Fruit fly (Drosophila melanogaster): ENCODE measurements around the gene Abl.

Abl gene

DNA sequence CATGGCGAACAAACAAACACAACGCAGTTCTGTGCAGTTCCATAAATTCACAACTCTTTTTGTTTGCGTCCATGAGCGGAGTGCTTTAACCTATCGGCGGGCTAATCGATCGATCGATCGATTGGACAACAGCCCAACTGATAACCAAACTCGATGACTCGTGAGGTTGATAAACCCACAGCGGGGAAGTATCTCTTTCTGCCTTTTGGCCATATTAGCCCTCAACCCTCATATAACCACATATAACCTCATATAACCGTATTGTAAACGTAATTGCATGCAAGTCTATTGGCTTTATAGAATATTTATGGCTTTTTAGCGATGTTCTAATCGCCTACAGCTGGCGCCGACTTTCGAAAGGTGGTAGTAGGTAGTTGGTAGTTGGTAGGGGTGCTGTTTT, 34.7 kb upstream of the Abl start:
- TF ChIP-seq Abd-B (GFP tag; optimal IDR thresholded peaks at IDR 0.05): no peak
- no peak for TF ChIP-seq Myc (optimal IDR thresholded peaks at IDR 0.05)
- TF ChIP-seq h (GFP tag; optimal IDR thresholded peaks at IDR 0.05): peak; percentile 23
- no peak for TF ChIP-seq Vsx2 (GFP tag; optimal IDR thresholded peaks at IDR 0.05; ENCODE audit: partially characterized antibody)
- TF ChIP-seq Rel (GFP tag; optimal IDR thresholded peaks at IDR 0.05): no peak
- TF ChIP-seq Rel (tag; optimal IDR thresholded peaks at IDR 0.05): peak; percentile 94
- peak; percentile 63 for TF ChIP-seq CrebA (GFP tag; optimal IDR thresholded peaks at IDR 0.05; ENCODE audit: borderline replicate concordance)

DNA sequence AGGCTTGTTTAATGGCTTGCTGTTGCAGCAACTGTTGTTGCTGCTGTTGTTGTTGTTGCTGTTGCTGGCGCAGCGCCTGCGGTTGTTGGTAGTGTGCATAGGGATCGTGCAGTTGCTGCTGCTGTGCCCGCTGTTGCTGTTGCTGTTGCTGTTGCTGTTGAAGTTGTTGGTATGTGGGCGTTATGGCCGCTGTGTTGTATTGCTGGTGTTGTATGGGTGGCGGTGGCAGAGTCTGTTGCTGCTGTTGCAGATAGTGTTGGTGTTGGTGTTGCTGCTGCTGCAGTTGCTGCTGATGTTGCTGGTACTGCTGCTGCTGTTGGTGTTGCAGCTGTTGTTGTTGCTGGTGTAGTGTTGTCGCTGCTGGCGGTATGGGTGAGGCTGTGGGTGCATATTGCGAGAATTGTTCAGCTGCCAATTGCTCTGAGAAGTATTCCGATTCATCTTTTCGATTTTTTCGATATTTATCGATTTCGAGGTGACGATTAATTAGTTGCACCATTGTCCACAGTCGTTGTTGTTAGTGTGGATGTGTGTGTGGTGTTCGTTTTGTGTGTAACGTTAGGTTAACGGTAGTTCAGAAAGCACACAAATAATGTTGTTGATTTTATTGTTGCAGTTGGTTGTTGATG, 31.9 kb upstream of the Abl start:
- TF ChIP-seq Dfd (GFP tag; optimal IDR thresholded peaks at IDR 0.05) (peak; percentile 98), Hr83 (GFP tag; optimal IDR thresholded peaks at IDR 0.05; ENCODE audit: poor library complexity, severe bottlenecking) (no peak)

DNA sequence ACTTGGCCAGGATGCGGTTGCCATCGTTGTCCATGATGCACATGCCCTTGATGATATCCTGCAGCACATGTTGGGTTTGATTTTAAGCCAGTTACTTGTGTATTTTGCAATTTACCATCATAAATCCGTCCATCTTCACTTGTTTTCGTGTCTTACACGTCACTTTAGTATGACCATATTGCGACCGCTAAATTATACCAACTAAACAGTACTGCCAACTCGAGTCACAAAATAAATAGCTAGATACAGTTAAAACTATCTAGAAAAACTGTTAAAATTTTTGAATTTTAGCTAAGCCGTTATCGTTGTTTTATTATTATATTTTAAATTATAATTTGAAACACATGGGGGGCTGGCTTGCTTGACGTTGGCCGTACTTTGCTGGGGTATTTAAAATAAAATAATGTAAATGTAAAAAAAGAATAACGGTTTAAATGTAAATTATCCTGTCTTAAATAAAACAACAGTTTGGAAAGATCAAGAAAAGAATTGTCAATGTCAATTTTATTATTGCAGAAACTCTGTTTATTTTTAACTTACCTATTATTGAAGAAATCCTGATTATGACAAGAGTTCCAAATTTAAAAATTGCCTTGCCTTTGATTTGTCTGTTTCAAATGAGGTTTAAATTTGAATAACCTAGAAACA, 25.8 kb upstream of the Abl start, which contains the start of the genes zetaCOP and CG13032:
zetaCOP (minus strand) TSS at position 189 of the 648 bp plus-strand sequence.
CG13032 (plus strand) TSS at position 598 of the 648 bp plus-strand sequence.
- TF ChIP-seq sage (GFP tag; optimal IDR thresholded peaks at IDR 0.05): peak; percentile 10
- TF ChIP-seq ey (GFP tag; optimal IDR thresholded peaks at IDR 0.05): no peak
- TF ChIP-seq Myc (optimal IDR thresholded peaks at IDR 0.05): peak; percentile 51
- TF ChIP-seq rgr (GFP tag; optimal IDR thresholded peaks at IDR 0.05): peak; percentile 34

DNA sequence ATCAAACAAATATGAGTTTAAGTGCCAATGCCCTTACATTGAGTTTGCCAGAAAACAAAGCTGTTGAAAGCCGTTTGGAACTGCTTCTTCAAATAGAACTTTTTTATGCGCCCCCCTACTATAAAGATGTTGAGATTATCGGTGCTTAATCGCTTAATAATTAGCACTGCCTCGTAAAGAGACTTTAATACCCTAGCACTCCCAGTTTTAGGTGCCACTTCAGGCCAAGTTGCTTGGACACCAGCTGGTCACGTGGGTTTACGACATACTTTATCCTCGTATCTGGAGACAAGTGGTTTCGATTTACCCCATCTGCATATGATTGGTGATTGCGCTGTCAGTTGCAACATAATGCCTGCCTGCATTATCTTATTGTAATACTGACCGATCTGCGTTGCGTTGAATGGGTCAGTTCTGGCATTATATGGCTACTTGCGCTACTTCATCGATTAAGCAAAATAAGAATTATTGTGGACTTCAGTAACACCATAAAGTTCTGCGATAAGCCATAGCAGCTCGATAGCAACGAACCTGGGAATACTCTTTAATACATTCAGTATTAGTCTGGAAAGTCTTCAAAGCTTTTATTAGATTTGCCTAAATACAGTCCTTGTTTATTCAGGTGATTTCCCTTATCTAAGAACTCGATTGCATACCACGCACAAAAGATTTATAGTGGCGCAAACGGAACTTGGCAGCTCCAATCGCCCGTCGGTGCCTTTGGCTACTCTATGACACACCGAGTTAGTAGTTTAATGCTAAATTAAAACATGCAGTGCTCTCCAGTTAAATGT, 23.4 kb upstream of the Abl start:
- TF ChIP-seq CG32264 (GFP tag; optimal IDR thresholded peaks at IDR 0.05) (no peak), Rel (GFP tag; optimal IDR thresholded peaks at IDR 0.05) (no peak), Rel (tag; optimal IDR thresholded peaks at IDR 0.05) (peak; percentile 85)

DNA sequence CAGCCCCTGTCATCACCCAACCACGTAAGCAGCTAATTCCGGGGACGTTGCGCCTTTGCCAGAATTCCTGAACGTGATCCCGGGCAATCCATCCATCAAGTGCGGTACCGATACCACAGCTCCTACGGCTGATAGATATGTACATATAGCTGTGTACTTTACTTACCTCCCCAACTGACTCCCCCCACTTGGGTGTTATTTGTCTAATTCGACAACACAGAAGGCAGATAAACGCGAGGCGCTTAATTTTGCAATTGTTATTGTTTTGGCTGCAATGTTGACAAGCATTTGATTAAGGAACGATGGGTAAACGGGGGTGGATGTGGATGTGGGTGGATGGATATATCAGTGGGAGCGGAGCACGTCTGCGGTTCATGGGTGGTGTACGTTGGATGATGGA, 22.5 kb upstream of the Abl start:
- TF ChIP-seq Jra (GFP tag; optimal IDR thresholded peaks at IDR 0.05): peak; percentile 55
- peak in 1 of 2 experiments; percentile 16 for TF ChIP-seq foxo (GFP tag; optimal IDR thresholded peaks at IDR 0.05)
- TF ChIP-seq OdsH (GFP tag; optimal IDR thresholded peaks at IDR 0.05): peak; percentile 45
- TF ChIP-seq Hr83 (GFP tag; optimal IDR thresholded peaks at IDR 0.05; ENCODE audit: poor library complexity, severe bottlenecking): peak; percentile 93
- TF ChIP-seq Sp1 (GFP tag; optimal IDR thresholded peaks at IDR 0.05): peak; percentile 25
- peak; percentile 61 for TF ChIP-seq Hnf4 (GFP tag; optimal IDR thresholded peaks at IDR 0.05)
- TF ChIP-seq N (GFP tag; optimal IDR thresholded peaks at IDR 0.05): no peak
- TF ChIP-seq jim (GFP tag; optimal IDR thresholded peaks at IDR 0.05): no peak
- peak; percentile 23 for TF ChIP-seq br (GFP tag; optimal IDR thresholded peaks at IDR 0.05)
- TF ChIP-seq rgr (GFP tag; optimal IDR thresholded peaks at IDR 0.05): peak; percentile 56
- TF ChIP-seq fru (GFP tag; optimal IDR thresholded peaks at IDR 0.05): peak; percentile 34
- TF ChIP-seq HLH106 (tag; optimal IDR thresholded peaks at IDR 0.05): peak; percentile 22
- TF ChIP-seq CG9705 (GFP tag; optimal IDR thresholded peaks at IDR 0.05): peak; percentile 12
- no peak for TF ChIP-seq sage (GFP tag; optimal IDR thresholded peaks at IDR 0.05)
- TF ChIP-seq GATAd (GFP tag; optimal IDR thresholded peaks at IDR 0.05): no peak
- peak; percentile 79 for TF ChIP-seq h (GFP tag; optimal IDR thresholded peaks at IDR 0.05)
- TF ChIP-seq Mio (GFP tag; optimal IDR thresholded peaks at IDR 0.05): no peak
- TF ChIP-seq Rel (GFP tag; optimal IDR thresholded peaks at IDR 0.05): no peak
- peak; percentile 64 for TF ChIP-seq Rel (tag; optimal IDR thresholded peaks at IDR 0.05)

DNA sequence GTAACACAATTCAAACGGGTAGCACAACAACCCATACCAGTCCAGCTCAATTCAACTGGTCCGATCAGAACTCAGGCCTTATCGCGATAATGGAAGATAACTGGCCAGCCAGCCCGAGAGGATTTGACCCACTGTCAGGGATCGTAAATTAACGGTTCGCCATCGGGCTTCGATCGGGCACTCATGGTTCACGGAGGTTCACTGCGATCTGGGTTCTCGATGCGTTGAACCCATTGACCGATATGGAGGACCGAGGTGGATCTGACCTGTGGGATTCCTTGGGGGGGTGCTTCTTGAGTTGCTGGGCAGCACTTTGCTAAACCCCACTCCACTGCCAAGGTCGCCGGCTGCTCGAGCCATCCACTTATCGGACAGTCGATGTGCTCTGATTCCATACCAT, 21.1 kb upstream of the Abl start:
- no peak for TF ChIP-seq dsf (GFP tag; optimal IDR thresholded peaks at IDR 0.05; ENCODE audit: borderline replicate concordance)
- no peak for TF ChIP-seq Myc (optimal IDR thresholded peaks at IDR 0.05)
- TF ChIP-seq br (GFP tag; optimal IDR thresholded peaks at IDR 0.05): no peak
- TF ChIP-seq h (GFP tag; optimal IDR thresholded peaks at IDR 0.05): no peak
- TF ChIP-seq CG9705 (GFP tag; optimal IDR thresholded peaks at IDR 0.05): no peak
- TF ChIP-seq brk (GFP tag; optimal IDR thresholded peaks at IDR 0.05): no peak
- no peak for TF ChIP-seq Vsx2 (GFP tag; optimal IDR thresholded peaks at IDR 0.05; ENCODE audit: partially characterized antibody)
- TF ChIP-seq HLH106 (tag; optimal IDR thresholded peaks at IDR 0.05): no peak
- no peak for TF ChIP-seq psq (GFP tag; optimal IDR thresholded peaks at IDR 0.05)
- TF ChIP-seq Hnf4 (GFP tag; optimal IDR thresholded peaks at IDR 0.05): no peak
- TF ChIP-seq N (GFP tag; optimal IDR thresholded peaks at IDR 0.05): no peak
- no peak for TF ChIP-seq jim (GFP tag; optimal IDR thresholded peaks at IDR 0.05)
- TF ChIP-seq fru (GFP tag; optimal IDR thresholded peaks at IDR 0.05): no peak
- TF ChIP-seq pan (optimal IDR thresholded peaks at IDR 0.05): no peak
- TF ChIP-seq OdsH (GFP tag; optimal IDR thresholded peaks at IDR 0.05): no peak
- TF ChIP-seq Abd-B (GFP tag; optimal IDR thresholded peaks at IDR 0.05): no peak
- TF ChIP-seq Dif (GFP tag; optimal IDR thresholded peaks at IDR 0.05; ENCODE audit: partially characterized antibody): no peak
- no peak for TF ChIP-seq lola (GFP tag; optimal IDR thresholded peaks at IDR 0.05)
- TF ChIP-seq CG32264 (GFP tag; optimal IDR thresholded peaks at IDR 0.05): no peak

Measured in whole organism, wandering third instar larva.